Worm (Caenorhabditis elegans) whole organism, L2 larva: ENCODE data around the gene ZC204.12.

ENCODE experiments used
- F13H6.1 ChIP-seq: sonication (generic microtip); optimal IDR thresholded peaks from 2 replicates; lab custom pipeline; 2016; ENCODE audit warnings: missing genetic modification characterization, missing compliant biosample characterization
- R02D3.7 ChIP-seq: fragments of 150-350 bp; optimal IDR thresholded peaks from 2 replicates; lab custom pipeline; 2014; ENCODE audit warnings: missing biosample characterization, missing genetic modification characterization
- Y55F3AM.14 ChIP-seq: fragments of 200-800 bp; sonication (Bioruptor generic); optimal IDR thresholded peaks from 2 replicates; lab custom pipeline; 2018; ENCODE audit warnings: mild to moderate bottlenecking, missing genetic modification characterization, missing compliant biosample characterization
- ZK546.5 ChIP-seq: sonication (generic microtip); optimal IDR thresholded peaks from 2 replicates; lab custom pipeline; 2017; ENCODE audit warnings: missing biosample characterization, missing genetic modification characterization
- alr-1 ChIP-seq: fragments of 150-350 bp; optimal IDR thresholded peaks from 2 replicates; lab custom pipeline; 2014; ENCODE audit warnings: missing biosample characterization, missing genetic modification characterization
- aly-2 ChIP-seq: fragments of 150-350 bp; optimal IDR thresholded peaks from 2 replicates; lab custom pipeline; 2014; ENCODE audit warnings: missing biosample characterization, missing genetic modification characterization
- ama-1 ChIP-seq: fragments of 150-350 bp; optimal IDR thresholded peaks from 2 replicates; lab custom pipeline; 2018; ENCODE audit warnings: inconsistent platforms
- blmp-1 ChIP-seq: sonication (generic microtip); optimal IDR thresholded peaks from 2 replicates; lab custom pipeline; 2017; ENCODE audit warnings: missing genetic modification characterization, mild to moderate bottlenecking, missing compliant biosample characterization, antibody characterized with exemption, moderate library complexity; ENCODE audit not compliant: insufficient read depth
- ceh-16 ChIP-seq: fragments of 150-350 bp; optimal IDR thresholded peaks from 2 replicates; lab custom pipeline; 2014; ENCODE audit warnings: missing biosample characterization, missing genetic modification characterization
- crh-2 ChIP-seq: sonication (generic microtip); optimal IDR thresholded peaks from 2 replicates; lab custom pipeline; 2017; ENCODE audit warnings: missing biosample characterization, missing genetic modification characterization
- egl-27 ChIP-seq: sonication (generic microtip); optimal IDR thresholded peaks from 3 replicates; lab custom pipeline; 2017; ENCODE audit warnings: missing biosample characterization, missing genetic modification reagents, missing genetic modification characterization
- elt-1 ChIP-seq: fragments of 150-350 bp; optimal IDR thresholded peaks from 2 replicates; lab custom pipeline; 2014; ENCODE audit warnings: missing biosample characterization, missing genetic modification characterization
- elt-3 ChIP-seq: sonication (generic microtip); optimal IDR thresholded peaks from 2 replicates; lab custom pipeline; 2017; ENCODE audit warnings: missing biosample characterization, missing genetic modification characterization
- lin-11 ChIP-seq: fragments of 150-350 bp; sonication (generic microtip); optimal IDR thresholded peaks from 2 replicates; lab custom pipeline; 2014; ENCODE audit warnings: missing biosample characterization, missing genetic modification characterization, inconsistent platforms, mixed read lengths
- lin-13 ChIP-seq: fragments of 150-350 bp; optimal IDR thresholded peaks from 2 replicates; lab custom pipeline; 2014; ENCODE audit warnings: missing biosample characterization, missing genetic modification reagents, missing genetic modification characterization
- lin-39 ChIP-seq: fragments of 150-350 bp; optimal IDR thresholded peaks from 2 replicates; lab custom pipeline; 2014; ENCODE audit warnings: missing biosample characterization, missing genetic modification reagents, missing genetic modification characterization
- lsy-2 ChIP-seq, 2 experiments: fragments of 150-350 bp in 1 of 2; sonication (generic microtip) in 1 of 2; optimal IDR thresholded peaks; 2 replicates each; lab custom pipeline; 2014 to 2017; ENCODE audit warnings: missing biosample characterization in 2 of 2, missing genetic modification characterization in 2 of 2
- mbf-1 ChIP-seq: sonication (generic microtip); optimal IDR thresholded peaks from 2 replicates; lab custom pipeline; 2017; ENCODE audit warnings: missing biosample characterization, missing genetic modification characterization
- mdl-1 ChIP-seq, 2 experiments: fragments of 150-350 bp in 1 of 2; sonication (generic microtip) in 1 of 2; optimal IDR thresholded peaks; 2 replicates each; lab custom pipeline; 2017; ENCODE audit warnings: missing biosample characterization in 2 of 2, missing genetic modification characterization in 2 of 2
- nhr-10 ChIP-seq: sonication (generic microtip); optimal IDR thresholded peaks from 2 replicates; lab custom pipeline; 2017; ENCODE audit warnings: missing biosample characterization, missing genetic modification characterization
- nhr-21 ChIP-seq: fragments of 150-350 bp; optimal IDR thresholded peaks from 2 replicates; lab custom pipeline; 2014; ENCODE audit warnings: missing biosample characterization, missing genetic modification characterization
- nhr-23 ChIP-seq: fragments of 150-350 bp; optimal IDR thresholded peaks from 2 replicates; lab custom pipeline; 2014; ENCODE audit warnings: missing biosample characterization, missing genetic modification reagents, missing genetic modification characterization
- nhr-237 ChIP-seq: fragments of 150-350 bp; optimal IDR thresholded peaks from 2 replicates; lab custom pipeline; 2014; ENCODE audit warnings: missing biosample characterization, missing genetic modification characterization
- nhr-25 ChIP-seq: fragments of 150-350 bp; sonication (generic microtip); optimal IDR thresholded peaks from 3 replicates; lab custom pipeline; 2014; ENCODE audit warnings: missing biosample characterization, missing genetic modification characterization
- nhr-77 ChIP-seq: fragments of 150-350 bp; optimal IDR thresholded peaks from 2 replicates; lab custom pipeline; 2014; ENCODE audit warnings: missing biosample characterization, missing genetic modification characterization
- sem-4 ChIP-seq: fragments of 150-350 bp; optimal IDR thresholded peaks from 2 replicates; lab custom pipeline; 2014; ENCODE audit warnings: missing biosample characterization, missing genetic modification reagents, missing genetic modification characterization
- skn-1 ChIP-seq: sonication (generic microtip); optimal IDR thresholded peaks from 2 replicates; lab custom pipeline; 2017; ENCODE audit warnings: missing biosample characterization, missing genetic modification characterization
- sma-9 ChIP-seq, 2 experiments: fragments of 150-350 bp in 1 of 2; sonication (generic microtip) in 1 of 2; optimal IDR thresholded peaks; 2 replicates each; lab custom pipeline; 2014 to 2016; ENCODE audit warnings: missing genetic modification characterization in 2 of 2, mild to moderate bottlenecking in 1 of 2, missing biosample characterization in 1 of 2, missing compliant biosample characterization in 1 of 2, missing genetic modification reagents in 1 of 2, moderate library complexity in 1 of 2
- unc-39 ChIP-seq: fragments of 150-350 bp; optimal IDR thresholded peaks from 2 replicates; lab custom pipeline; 2014; ENCODE audit warnings: missing biosample characterization, missing genetic modification characterization
- unc-55 ChIP-seq: fragments of 150-350 bp; sonication (generic microtip); optimal IDR thresholded peaks from 3 replicates; lab custom pipeline; 2014; ENCODE audit warnings: missing biosample characterization, missing genetic modification reagents, missing genetic modification characterization
- unc-62 ChIP-seq: fragments of 150-350 bp; optimal IDR thresholded peaks from 2 replicates; lab custom pipeline; 2014; ENCODE audit warnings: missing biosample characterization, missing genetic modification reagents, missing genetic modification characterization
- zag-1 ChIP-seq: fragments of 150-350 bp; optimal IDR thresholded peaks from 2 replicates; lab custom pipeline; 2014; ENCODE audit warnings: missing biosample characterization, missing genetic modification characterization
- ztf-1 ChIP-seq: fragments of 200-800 bp; sonication (Bioruptor generic); conservative IDR thresholded peaks from 2 replicates; pipeline ENCODE4 v1.3.6; 2022; ENCODE audit warnings: missing genetic modification characterization, missing compliant biosample characterization
- ztf-4 ChIP-seq: fragments of 150-350 bp; optimal IDR thresholded peaks from 2 replicates; lab custom pipeline; 2014; ENCODE audit warnings: missing biosample characterization, missing genetic modification characterization

Gene ZC204.12

DNA sequence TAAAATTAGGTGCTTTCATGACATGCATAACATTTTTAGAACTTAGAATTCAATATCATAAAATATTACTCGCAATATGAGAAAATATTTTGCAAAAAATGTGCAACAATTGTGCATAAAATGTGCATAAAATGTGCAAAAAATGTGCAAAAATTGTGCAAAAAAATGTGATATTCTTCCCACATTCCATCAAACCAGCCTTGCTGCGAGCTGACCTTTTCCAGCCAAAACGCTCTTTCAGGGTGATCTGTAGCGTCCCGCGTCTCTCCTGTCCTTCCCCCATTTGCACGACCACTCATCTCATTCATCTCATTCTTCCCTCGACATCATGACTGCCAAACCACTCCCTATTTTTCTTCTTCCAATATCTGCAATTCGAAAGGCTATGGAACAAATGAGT, 19.0 kb upstream of the ZC204.12 start, which contains the start of gene fbxb-17:
Gene fbxb-17, plus strand, starts transcription at position 301 of the 400 bp plus-strand sequence.
- TF ChIP-seq mdl-1 (tag; optimal IDR thresholded peaks at IDR 0.05; lab: Kevin White, UChicago) (no peak), F13H6.1 (tag; lab: Kevin White, UChicago) (no peak), nhr-23 (tag; lab: Kevin White, UChicago) (peak; percentile 1), mbf-1 (tag; lab: Kevin White, UChicago) (no peak)

- TF ChIP-seq unc-62 (no peak), ZK546.5 (tag; lab: Kevin White, UChicago) (no peak), Y55F3AM.14 (GFP tag; lab: Kevin White, UChicago) (no peak), unc-39 (tag; lab: Kevin White, UChicago) (no peak), nhr-77 (tag; lab: Kevin White, UChicago) (no peak), elt-1 (tag; lab: Kevin White, UChicago) (no peak), blmp-1 (tag; lab: Kevin White, UChicago) (no peak), alr-1 (tag; lab: Kevin White, UChicago) (no peak), sma-9 (GFP tag; optimal IDR thresholded peaks at IDR 0.05; lab: Kevin White, UChicago) (no peak), sma-9 (tag; optimal IDR thresholded peaks at IDR 0.05; lab: Kevin White, UChicago) (no peak), unc-55 (GFP tag; lab: Kevin White, UChicago) (no peak), nhr-25 (tag; lab: Kevin White, UChicago) (no peak), nhr-23 (tag; lab: Kevin White, UChicago) (no peak), ama-1 (lab: Kevin White, UChicago) (no peak), aly-2 (tag; lab: Kevin White, UChicago) (no peak)
These were observed 15.6 kb upstream of the ZC204.12 start for ce11 chrII:1672673-1673072.

- TF ChIP-seq lsy-2 (tag; optimal IDR thresholded peaks at IDR 0.05; lab: Kevin White, UChicago) (no peak), alr-1 (tag; lab: Kevin White, UChicago) (no peak), nhr-21 (tag; lab: Kevin White, UChicago) (no peak), lin-13 (no peak), ZK546.5 (tag; lab: Kevin White, UChicago) (no peak), ztf-1 (no peak), skn-1 (tag; lab: Kevin White, UChicago) (no peak), lin-39 (tag; lab: Kevin White, UChicago) (no peak), nhr-237 (tag; lab: Kevin White, UChicago) (no peak), Y55F3AM.14 (GFP tag; lab: Kevin White, UChicago) (no peak), ceh-16 (tag; lab: Kevin White, UChicago) (no peak), egl-27 (tag; lab: Kevin White, UChicago) (no peak), ama-1 (lab: Kevin White, UChicago) (no peak), zag-1 (tag; lab: Kevin White, UChicago) (no peak)
- TF ChIP-seq, all 48 proteins: peak for 0
These were observed 13.9 kb upstream of the ZC204.12 start for ce11 chrII:1670985-1671384.

DNA sequence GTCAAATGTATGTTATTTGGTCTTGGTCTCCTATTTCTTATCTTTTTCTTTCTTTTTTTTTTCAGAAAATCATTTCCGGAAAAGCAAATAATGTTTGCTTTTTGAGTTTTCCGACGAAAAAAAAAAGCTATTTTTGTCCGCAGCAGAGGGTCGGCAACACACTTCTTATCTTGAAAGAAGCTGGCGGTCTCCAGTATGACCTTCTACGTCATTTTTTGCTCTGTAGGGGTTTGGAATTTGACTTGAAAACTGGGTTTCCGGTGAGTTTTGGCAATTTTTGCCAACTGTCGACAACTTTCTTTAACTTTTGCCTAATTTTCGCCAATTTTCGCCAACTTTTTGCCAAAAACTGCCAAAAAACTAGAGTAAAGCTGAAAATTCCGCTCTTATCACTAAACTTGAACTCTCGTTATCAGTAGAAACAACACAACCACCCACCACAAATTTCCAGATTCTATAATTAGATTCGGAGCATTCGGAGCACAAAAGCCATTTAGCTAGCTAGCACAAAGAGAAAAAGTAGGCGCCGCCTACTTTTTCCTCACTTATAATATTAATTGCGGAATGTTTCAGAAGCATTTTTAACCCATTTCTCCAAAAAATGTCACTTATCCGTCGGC, 13.3 kb upstream of the ZC204.12 start, which contains the start of gene nhx-6:
Gene nhx-6, plus strand, starts transcription at position 570 of the 620 bp plus-strand sequence.
- TF ChIP-seq nhr-23 (tag; lab: Kevin White, UChicago) = peak; percentile 9
- no peak for TF ChIP-seq sma-9 (GFP tag; optimal IDR thresholded peaks at IDR 0.05; lab: Kevin White, UChicago)
- no peak for TF ChIP-seq sma-9 (tag; optimal IDR thresholded peaks at IDR 0.05; lab: Kevin White, UChicago)

ce11 chrII:1668913-1669312, 11.8 kb upstream of the ZC204.12 start, which contains the start of gene srw-97:
Gene srw-97 (minus strand): TSS chrII:1669013.
- no peak for TF ChIP-seq ztf-4 (tag; lab: Kevin White, UChicago)

- no peak for TF ChIP-seq nhr-10 (tag; lab: Kevin White, UChicago)
- TF ChIP-seq elt-1 (tag; lab: Kevin White, UChicago) = no peak
- TF ChIP-seq lin-39 (tag; lab: Kevin White, UChicago) = no peak
- TF ChIP-seq ceh-16 (tag; lab: Kevin White, UChicago) = no peak
- TF ChIP-seq lin-11 (tag; lab: Kevin White, UChicago) = no peak
- TF ChIP-seq sem-4 = no peak
- TF ChIP-seq F13H6.1 (tag; lab: Kevin White, UChicago) = no peak
- TF ChIP-seq sma-9 (GFP tag; optimal IDR thresholded peaks at IDR 0.05; lab: Kevin White, UChicago) = no peak
- no peak for TF ChIP-seq sma-9 (tag; optimal IDR thresholded peaks at IDR 0.05; lab: Kevin White, UChicago)
- no peak for TF ChIP-seq nhr-77 (tag; lab: Kevin White, UChicago)
- no peak for TF ChIP-seq aly-2 (tag; lab: Kevin White, UChicago)
- TF ChIP-seq egl-27 (tag; lab: Kevin White, UChicago) = no peak
- TF ChIP-seq elt-3 (tag; lab: Kevin White, UChicago) = no peak
- no peak for TF ChIP-seq nhr-23 (tag; lab: Kevin White, UChicago)
- no peak for TF ChIP-seq R02D3.7 (tag; lab: Kevin White, UChicago)
- TF ChIP-seq unc-39 (tag; lab: Kevin White, UChicago) = no peak
- TF ChIP-seq crh-2 (tag; lab: Kevin White, UChicago) = no peak
These were observed 8.9 kb upstream of the ZC204.12 start, which contains the start of gene srlf-29 for ce11 chrII:1666025-1666424. Gene srlf-29 (plus strand): TSS chrII:1666325.
